Fruit fly (Drosophila melanogaster) whole organism, embryonic: ENCODE results near the gene Ccp84Aa.

Source experiments
- Adf1 ChIP-seq: fragments of 200-800 bp; sonication (Bioruptor generic); IDR thresholded peaks from 2 replicates; pipeline ENCODE4 v1.3.6; 2022; ENCODE audit warnings: missing biosample characterization, missing genetic modification characterization
- Atf3 ChIP-seq: fragments of 200-800 bp; sonication (Bioruptor generic); optimal IDR thresholded peaks from 3 replicates; lab custom pipeline; 2016; ENCODE audit warnings: missing biosample characterization, missing genetic modification characterization
- BEAF-32 ChIP-seq: fragments of 200-800 bp; sonication (Bioruptor generic); optimal IDR thresholded peaks from 3 replicates; lab custom pipeline; 2017; ENCODE audit warnings: missing biosample characterization, missing genetic modification characterization, mild to moderate bottlenecking, moderate library complexity, missing genetic modification reagents
- Bdp1 ChIP-seq: fragments of 200-800 bp; sonication (Bioruptor generic); optimal IDR thresholded peaks from 3 replicates; lab custom pipeline; 2016; ENCODE audit warnings: missing biosample characterization, missing genetic modification characterization
- CG10267 ChIP-seq: fragments of 200-800 bp; sonication (Bioruptor generic); optimal IDR thresholded peaks from 2 replicates; lab custom pipeline; 2018; ENCODE audit warnings: missing biosample characterization, mild to moderate bottlenecking, missing genetic modification characterization, moderate library complexity
- CG10543 ChIP-seq: fragments of 200-800 bp; sonication (Bioruptor generic); optimal IDR thresholded peaks from 3 replicates; lab custom pipeline; 2017; ENCODE audit warnings: missing biosample characterization, mild to moderate bottlenecking, missing genetic modification characterization, moderate library complexity
- CG10565 ChIP-seq: fragments of 200-800 bp; sonication (Bioruptor generic); optimal IDR thresholded peaks from 3 replicates; lab custom pipeline; 2016; ENCODE audit warnings: missing biosample characterization, mild to moderate bottlenecking, missing genetic modification characterization
- CG10654 ChIP-seq: fragments of 200-800 bp; sonication (Bioruptor generic); optimal IDR thresholded peaks from 2 replicates; lab custom pipeline; 2016; ENCODE audit warnings: missing biosample characterization, missing genetic modification characterization
- CG11504 ChIP-seq: fragments of 200-800 bp; sonication (Bioruptor generic); optimal IDR thresholded peaks from 3 replicates; lab custom pipeline; 2019; ENCODE audit warnings: missing biosample characterization, mild to moderate bottlenecking, missing genetic modification characterization, moderate library complexity
- CG14050 ChIP-seq: fragments of 200-800 bp; sonication (Bioruptor generic); IDR thresholded peaks from 3 replicates; pipeline ENCODE4 v1.3.6; 2022; ENCODE audit warnings: missing biosample characterization, missing genetic modification characterization
- CG14965 ChIP-seq: fragments of 200-800 bp; sonication (Bioruptor generic); optimal IDR thresholded peaks from 2 replicates; lab custom pipeline; 2016; ENCODE audit warnings: missing biosample characterization, missing genetic modification characterization, borderline replicate concordance
- CG15269 ChIP-seq: fragments of 200-800 bp; sonication (Bioruptor generic); optimal IDR thresholded peaks from 2 replicates; lab custom pipeline; 2018; ENCODE audit warnings: missing biosample characterization, mild to moderate bottlenecking, missing genetic modification characterization, moderate library complexity
- CG15696 ChIP-seq: fragments of 200-800 bp; sonication (Bioruptor generic); optimal IDR thresholded peaks from 2 replicates; lab custom pipeline; 2019; ENCODE audit warnings: missing biosample characterization, mild to moderate bottlenecking, missing genetic modification characterization, moderate library complexity
- CG1647 ChIP-seq: fragments of 200-800 bp; sonication (Bioruptor generic); optimal IDR thresholded peaks from 3 replicates; lab custom pipeline; 2016; ENCODE audit warnings: missing biosample characterization, missing genetic modification characterization
- CG18619 ChIP-seq: fragments of 200-800 bp; sonication (Bioruptor generic); optimal IDR thresholded peaks from 3 replicates; lab custom pipeline; 2017; ENCODE audit warnings: missing biosample characterization, mild to moderate bottlenecking, missing genetic modification characterization
- CG2129 ChIP-seq: fragments of 200-800 bp; sonication (Bioruptor generic); IDR thresholded peaks from 2 replicates; pipeline ENCODE4 v1.3.6; 2022; ENCODE audit warnings: missing biosample characterization, missing genetic modification characterization; ENCODE audit not compliant: partially characterized antibody
- CG2712 ChIP-seq: fragments of 200-800 bp; optimal IDR thresholded peaks from 3 replicates; lab custom pipeline; 2019; ENCODE audit warnings: missing biosample characterization, mild to moderate bottlenecking, missing genetic modification characterization, moderate library complexity
- CG31441 ChIP-seq: fragments of 200-800 bp; sonication (Bioruptor generic); IDR thresholded peaks from 2 replicates; pipeline ENCODE4 v1.3.6; 2022; ENCODE audit warnings: missing biosample characterization, missing genetic modification characterization
- CG5953 ChIP-seq: fragments of 200-800 bp; sonication (Bioruptor generic); IDR thresholded peaks from 2 replicates; pipeline ENCODE4 v1.3.6; 2022; ENCODE audit warnings: missing biosample characterization, missing genetic modification characterization
- CG6654 ChIP-seq: fragments of 200-800 bp; sonication (Bioruptor generic); optimal IDR thresholded peaks from 2 replicates; lab custom pipeline; 2017; ENCODE audit warnings: missing biosample characterization, mild to moderate bottlenecking, missing genetic modification characterization
- CG7357 ChIP-seq: fragments of 200-800 bp; sonication (Bioruptor generic); IDR thresholded peaks from 3 replicates; pipeline ENCODE4 v1.3.6; 2022; ENCODE audit warnings: missing biosample characterization, missing genetic modification characterization
- CG8765 ChIP-seq: fragments of 200-800 bp; sonication (Bioruptor generic); IDR thresholded peaks from 2 replicates; pipeline ENCODE4 v1.3.6; 2022; ENCODE audit warnings: missing biosample characterization, missing genetic modification characterization
- CG9437 ChIP-seq: fragments of 200-800 bp; sonication (Bioruptor generic); optimal IDR thresholded peaks from 2 replicates; lab custom pipeline; 2018; ENCODE audit warnings: missing biosample characterization, mild to moderate bottlenecking, missing genetic modification characterization
- Dek ChIP-seq: fragments of 200-800 bp; sonication (Bioruptor generic); optimal IDR thresholded peaks from 3 replicates; lab custom pipeline; 2019; ENCODE audit warnings: missing biosample characterization, mild to moderate bottlenecking, missing genetic modification characterization, moderate library complexity
- Dip2 ChIP-seq: fragments of 200-800 bp; sonication (Bioruptor generic); IDR thresholded peaks from 2 replicates; pipeline ENCODE4 v1.3.6; 2022; ENCODE audit warnings: missing biosample characterization, missing genetic modification characterization
- HLH3B ChIP-seq: fragments of 200-800 bp; sonication (Bioruptor generic); IDR thresholded peaks from 2 replicates; pipeline ENCODE4 v1.3.6; 2022; ENCODE audit warnings: missing biosample characterization, missing genetic modification characterization
- HmgZ ChIP-seq: fragments of 200-800 bp; sonication (Bioruptor generic); optimal IDR thresholded peaks from 2 replicates; lab custom pipeline; 2018; ENCODE audit warnings: missing biosample characterization, mild to moderate bottlenecking, missing genetic modification characterization
- Lpt ChIP-seq: fragments of >200 bp; optimal IDR thresholded peaks from 2 replicates; lab custom pipeline; 2018; ENCODE audit warnings: missing biosample characterization, missing genetic modification characterization
- MESR4 ChIP-seq: fragments of 200-800 bp; sonication (Bioruptor generic); optimal IDR thresholded peaks from 2 replicates; lab custom pipeline; 2018; ENCODE audit warnings: missing biosample characterization, mild to moderate bottlenecking, missing genetic modification characterization, moderate library complexity
- NC2α ChIP-seq: fragments of 200-800 bp; sonication (Bioruptor generic); optimal IDR thresholded peaks from 2 replicates; lab custom pipeline; 2016; ENCODE audit warnings: missing biosample characterization, missing genetic modification characterization
- NFAT ChIP-seq: fragments of 200-800 bp; sonication (Bioruptor generic); IDR thresholded peaks from 2 replicates; pipeline ENCODE4 v1.3.6; 2022; ENCODE audit warnings: missing biosample characterization, missing genetic modification characterization
- Oli ChIP-seq: fragments of 200-800 bp; sonication (Bioruptor generic); optimal IDR thresholded peaks from 2 replicates; lab custom pipeline; 2018; ENCODE audit warnings: missing biosample characterization, mild to moderate bottlenecking, missing genetic modification characterization, moderate library complexity
- Pdp1 ChIP-seq, 2 experiments: fragments of 200-800 bp; sonication (Bioruptor generic); optimal IDR thresholded peaks; 3 replicates each; lab custom pipeline; 2016; ENCODE audit warnings: missing biosample characterization in 2 of 2, missing genetic modification characterization in 2 of 2, mild to moderate bottlenecking in 1 of 2, moderate library complexity in 1 of 2
- Ravus ChIP-seq: fragments of 200-800 bp; sonication (Bioruptor generic); IDR thresholded peaks from 2 replicates; pipeline ENCODE4 v1.3.6; 2022; ENCODE audit warnings: missing biosample characterization, missing genetic modification characterization
- Rx ChIP-seq: fragments of 200-800 bp; sonication (Bioruptor generic); IDR thresholded peaks from 2 replicates; pipeline ENCODE4 v1.3.6; 2022; ENCODE audit warnings: missing biosample characterization, missing genetic modification characterization
- Sin3A ChIP-seq: fragments of >200 bp; optimal IDR thresholded peaks from 2 replicates; lab custom pipeline; 2018
- Stat92E ChIP-seq, 3 experiments: fragments of >200 bp in 2 of 3; fragments of 200-800 bp in 1 of 3; sonication (Bioruptor generic) in 1 of 3; optimal IDR thresholded peaks; 2 replicates each; lab custom pipeline; 2017 to 2019; ENCODE audit warnings: missing biosample characterization in 3 of 3, missing genetic modification characterization in 3 of 3, mild to moderate bottlenecking in 1 of 3, moderate library complexity in 1 of 3
- ac ChIP-seq: fragments of 200-800 bp; sonication (Bioruptor generic); optimal IDR thresholded peaks from 3 replicates; lab custom pipeline; 2017; ENCODE audit warnings: missing biosample characterization, mild to moderate bottlenecking, missing genetic modification characterization
- cas ChIP-seq: fragments of 200-800 bp; sonication (Bioruptor generic); IDR thresholded peaks from 2 replicates; pipeline ENCODE4 v1.3.6; 2022; ENCODE audit warnings: missing biosample characterization, missing genetic modification characterization
- chif ChIP-seq, 2 experiments: fragments of 200-800 bp; sonication (Bioruptor generic); optimal IDR thresholded peaks; 3 replicates each; lab custom pipeline; 2016; ENCODE audit warnings: missing biosample characterization in 2 of 2, missing genetic modification characterization in 2 of 2
- grn ChIP-seq: fragments of 200-800 bp; sonication (Bioruptor generic); optimal IDR thresholded peaks from 3 replicates; lab custom pipeline; 2017; ENCODE audit warnings: missing biosample characterization, missing genetic modification characterization
- hbn ChIP-seq: fragments of 200-800 bp; sonication (Bioruptor generic); IDR thresholded peaks from 2 replicates; pipeline ENCODE4 v1.3.6; 2022; ENCODE audit warnings: missing biosample characterization, missing genetic modification characterization; ENCODE audit not compliant: partially characterized antibody
- pb ChIP-seq: fragments of 200-800 bp; sonication (Bioruptor generic); optimal IDR thresholded peaks from 3 replicates; lab custom pipeline; 2016; ENCODE audit warnings: missing biosample characterization, missing genetic modification characterization
- pho ChIP-seq: fragments of 200-800 bp; sonication (Bioruptor generic); optimal IDR thresholded peaks from 2 replicates; lab custom pipeline; 2016; ENCODE audit warnings: missing biosample characterization, missing genetic modification characterization
- pzg ChIP-seq: fragments of 200-800 bp; sonication (Bioruptor generic); optimal IDR thresholded peaks from 3 replicates; lab custom pipeline; 2018; ENCODE audit warnings: missing biosample characterization, mild to moderate bottlenecking, missing genetic modification characterization, moderate library complexity
- scrt ChIP-seq: fragments of 200-800 bp; sonication (Bioruptor generic); optimal IDR thresholded peaks from 2 replicates; lab custom pipeline; 2018; ENCODE audit warnings: missing biosample characterization, mild to moderate bottlenecking, missing genetic modification characterization, moderate library complexity
- tap ChIP-seq: fragments of 200-800 bp; optimal IDR thresholded peaks from 3 replicates; lab custom pipeline; 2019; ENCODE audit warnings: missing biosample characterization, mild to moderate bottlenecking, missing genetic modification characterization, moderate library complexity
- tll ChIP-seq, 2 experiments: fragments of 200-800 bp in 1 of 2; fragments of >200 bp in 1 of 2; sonication (Bioruptor generic) in 1 of 2; optimal IDR thresholded peaks; 2 replicates each; lab custom pipeline; 2017 to 2019; ENCODE audit warnings: missing biosample characterization in 2 of 2, missing genetic modification characterization in 2 of 2, mild to moderate bottlenecking in 1 of 2, moderate library complexity in 1 of 2
- trem ChIP-seq: fragments of 200-800 bp; optimal IDR thresholded peaks from 3 replicates; lab custom pipeline; 2019; ENCODE audit warnings: missing biosample characterization, mild to moderate bottlenecking, missing genetic modification characterization, moderate library complexity
- zen2 ChIP-seq: fragments of 200-800 bp; sonication (Bioruptor generic); IDR thresholded peaks from 3 replicates; pipeline ENCODE4 v1.3.6; 2022; ENCODE audit warnings: missing biosample characterization, missing genetic modification characterization; ENCODE audit not compliant: partially characterized antibody

The Ccp84Aa gene

DNA sequence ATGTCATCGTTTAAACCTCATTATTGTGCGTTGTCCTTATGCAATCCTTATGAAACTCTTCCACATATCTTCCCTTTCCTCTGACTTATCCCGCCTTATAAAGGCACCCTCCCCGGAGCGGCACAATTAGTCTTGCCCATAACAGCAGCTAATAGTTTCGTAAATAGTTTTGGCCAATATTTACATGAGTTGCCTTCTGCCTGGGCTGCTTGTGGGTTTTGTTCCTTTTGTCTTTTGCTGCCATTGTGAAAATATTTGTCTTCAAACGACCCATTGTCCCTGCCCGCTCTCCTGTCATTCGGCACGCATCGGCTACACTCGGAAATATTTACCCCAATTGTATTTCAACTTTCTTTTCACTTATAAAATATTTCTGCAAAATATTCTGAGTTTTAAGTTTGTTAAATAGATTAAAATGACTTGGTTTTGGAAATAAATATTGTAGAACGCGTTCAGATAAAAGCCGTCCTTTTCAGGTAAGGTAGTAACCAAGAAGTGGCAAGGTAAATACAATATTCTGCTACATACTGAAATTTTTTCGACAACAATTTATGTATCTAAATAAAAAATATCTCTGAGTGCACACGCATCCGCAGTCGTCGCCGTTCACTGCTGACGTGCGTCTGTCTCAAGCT is 19.8 kb downstream of the Ccp84Aa start (continued):
- TF ChIP-seq BEAF-32 (GFP tag; lab: Kevin White, UChicago) (no peak), CG10267 (tag; lab: Kevin White, UChicago) (peak; percentile 51), cas (GFP tag; lab: Robert Waterston, UW) (no peak), chif (GFP tag; optimal IDR thresholded peaks at IDR 0.05; lab: Kevin White, UChicago) (peak in 1 of 2 experiments; percentile 35), CG15269 (tag; lab: Kevin White, UChicago) (no peak), CG6654 (peak; percentile 13), scrt (no peak), Bdp1 (GFP tag; lab: Kevin White, UChicago) (no peak), Lpt (GFP tag; lab: Kevin White, UChicago) (no peak), CG2712 (tag; lab: Kevin White, UChicago) (peak; percentile 74), Dek (tag; lab: Kevin White, UChicago) (no peak), Pdp1 (GFP tag; optimal IDR thresholded peaks at IDR 0.05; lab: Kevin White, UChicago) (peak in 1 of 2 experiments; percentile 37), NC2α (GFP tag; lab: Kevin White, UChicago) (no peak), pb (GFP tag; lab: Kevin White, UChicago) (peak; percentile 30), grn (GFP tag; lab: Kevin White, UChicago) (no peak), CG5953 (GFP tag; lab: Robert Waterston, UW) (no peak), CG8765 (no peak), HmgZ (no peak), CG18619 (GFP tag; lab: Kevin White, UChicago) (no peak), Ravus (no peak), ac (GFP tag; lab: Kevin White, UChicago) (peak; percentile 1), pho (GFP tag; lab: Kevin White, UChicago) (no peak), Oli (tag; lab: Kevin White, UChicago) (peak; percentile 32), CG9437 (GFP tag; lab: Kevin White, UChicago) (peak; percentile 11), CG1647 (GFP tag; lab: Kevin White, UChicago) (no peak), tll (GFP tag; optimal IDR thresholded peaks at IDR 0.05; lab: Kevin White, UChicago) (peak in 1 of 2 experiments; percentile 94), MESR4 (GFP tag; lab: Kevin White, UChicago) (no peak), Sin3A (lab: Kevin White, UChicago) (no peak), Rx (GFP tag; lab: Robert Waterston, UW) (no peak), trem (peak; percentile 44), CG15696 (tag; lab: Kevin White, UChicago) (peak; percentile 72), pzg (GFP tag; lab: Kevin White, UChicago) (no peak), CG10543 (GFP tag; lab: Kevin White, UChicago) (no peak), Dip2 (no peak), CG11504 (peak; percentile 62), CG2129 (no peak), CG10654 (GFP tag; lab: Kevin White, UChicago) (no peak), CG14965 (GFP tag; lab: Kevin White, UChicago) (no peak), zen2 (GFP tag; lab: Robert Waterston, UW) (no peak), CG10565 (GFP tag; lab: Kevin White, UChicago) (no peak), hbn (GFP tag; lab: Robert Waterston, UW) (no peak), CG31441 (GFP tag; lab: Robert Waterston, UW) (peak; percentile 57), CG14050 (GFP tag; lab: Robert Waterston, UW) (no peak), CG7357 (GFP tag; lab: Robert Waterston, UW) (0 out of 3 replicates have a peak, but pooled peaks have one; percentile 22), NFAT (GFP tag; lab: Robert Waterston, UW) (no peak), tap (tag; lab: Kevin White, UChicago) (no peak), HLH3B (no peak), Atf3 (GFP tag; lab: Kevin White, UChicago) (no peak), Adf1 (GFP tag; lab: Robert Waterston, UW) (no peak), Stat92E (GFP tag; optimal IDR thresholded peaks at IDR 0.05; lab: Kevin White, UChicago) (no peak)
